Worm (Caenorhabditis elegans) whole organism, young adult: ENCODE results near the gene scly-1.

ENCODE experiments used
- F23B12.7 ChIP-seq: sonication (generic microtip); optimal IDR thresholded peaks from 2 replicates; lab custom pipeline; 2017; ENCODE audit warnings: missing genetic modification characterization, mild to moderate bottlenecking, missing compliant biosample characterization, antibody characterized with exemption, moderate library complexity; ENCODE audit not compliant: insufficient read depth
- F37B4.10 ChIP-seq: fragments of 200-800 bp; sonication (Bioruptor generic); IDR thresholded peaks from 2 replicates; pipeline ENCODE4 v1.3.6; 2022; ENCODE audit warnings: missing genetic modification characterization, missing compliant biosample characterization
- F57C9.4 ChIP-seq: sonication (generic microtip); optimal IDR thresholded peaks from 2 replicates; lab custom pipeline; 2017; ENCODE audit warnings: mild to moderate bottlenecking, missing genetic modification characterization, missing compliant biosample characterization
- K11D2.4 ChIP-seq: fragments of 200-800 bp; sonication (Bioruptor generic); IDR thresholded peaks from 2 replicates; pipeline ENCODE4 v1.3.6; 2022; ENCODE audit warnings: missing genetic modification reagents, missing genetic modification characterization, missing compliant biosample characterization
- T07F8.4 ChIP-seq: sonication (generic microtip); optimal IDR thresholded peaks from 2 replicates; lab custom pipeline; 2016; ENCODE audit warnings: mild to moderate bottlenecking, missing genetic modification characterization, moderate library complexity, missing compliant biosample characterization
- Y53F4B.3 ChIP-seq: fragments of 200-800 bp; sonication (Bioruptor generic); IDR thresholded peaks from 2 replicates; pipeline ENCODE4 v1.3.6; 2022; ENCODE audit warnings: missing genetic modification reagents, missing genetic modification characterization, missing compliant biosample characterization
- Y95B8A.8 ChIP-seq: fragments of 200-800 bp; sonication (Bioruptor generic); IDR thresholded peaks from 2 replicates; pipeline ENCODE4 v1.3.6; 2022; ENCODE audit warnings: missing genetic modification reagents, missing genetic modification characterization, missing compliant biosample characterization
- akir-1 ChIP-seq: fragments of 200-800 bp; sonication (Bioruptor generic); optimal IDR thresholded peaks from 2 replicates; lab custom pipeline; 2018; ENCODE audit warnings: mild to moderate bottlenecking, missing genetic modification characterization, moderate library complexity, missing compliant biosample characterization
- athp-1 ChIP-seq: sonication (generic microtip); optimal IDR thresholded peaks from 2 replicates; lab custom pipeline; 2017; ENCODE audit warnings: mild to moderate bottlenecking, missing genetic modification characterization, missing compliant biosample characterization
- ceh-40 ChIP-seq: fragments of 200-800 bp; sonication (Bioruptor generic); IDR thresholded peaks from 2 replicates; pipeline ENCODE4 v1.3.6; 2022; ENCODE audit warnings: missing genetic modification characterization, missing compliant biosample characterization
- ceh-58 ChIP-seq: fragments of 200-800 bp; sonication (Bioruptor generic); IDR thresholded peaks from 2 replicates; pipeline ENCODE4 v1.3.6; 2022; ENCODE audit warnings: missing genetic modification characterization, missing compliant biosample characterization
- ceh-79 ChIP-seq: sonication (generic microtip); optimal IDR thresholded peaks from 2 replicates; lab custom pipeline; 2017; ENCODE audit warnings: mild to moderate bottlenecking, missing genetic modification characterization, missing compliant biosample characterization
- ceh-91 ChIP-seq: fragments of 200-800 bp; sonication (Bioruptor generic); IDR thresholded peaks from 2 replicates; pipeline ENCODE4 v1.3.6; 2022; ENCODE audit warnings: missing genetic modification reagents, missing genetic modification characterization, missing compliant biosample characterization
- egl-18 ChIP-seq: fragments of 200-800 bp; sonication (Bioruptor generic); IDR thresholded peaks from 2 replicates; pipeline ENCODE4 v1.3.6; 2022; ENCODE audit warnings: missing genetic modification reagents, missing genetic modification characterization, missing compliant biosample characterization
- fkh-3 ChIP-seq: sonication (generic microtip); optimal IDR thresholded peaks from 2 replicates; lab custom pipeline; 2016; ENCODE audit warnings: mild to moderate bottlenecking, missing genetic modification characterization, missing compliant biosample characterization
- him-1 ChIP-seq: sonication (generic microtip); optimal IDR thresholded peaks from 2 replicates; lab custom pipeline; 2016; ENCODE audit warnings: missing genotype, missing genetic modification reagents, missing genetic modification characterization, missing compliant biosample characterization
- let-607 ChIP-seq, 2 experiments: fragments of 200-800 bp in 1 of 2; sonication (Bioruptor generic) in 1 of 2; sonication (generic microtip) in 1 of 2; optimal IDR thresholded peaks; 2 replicates each; lab custom pipeline; 2016 to 2018; ENCODE audit warnings: mild to moderate bottlenecking in 2 of 2, missing compliant biosample characterization in 2 of 2, missing genetic modification characterization in 2 of 2, moderate library complexity in 2 of 2, missing genotype in 1 of 2
- lin-26 ChIP-seq: fragments of 200-800 bp; sonication (Bioruptor generic); IDR thresholded peaks from 2 replicates; pipeline ENCODE4 v1.3.6; 2022; ENCODE audit warnings: missing genetic modification reagents, missing genetic modification characterization, missing compliant biosample characterization
- lin-54 ChIP-seq: fragments of 200-800 bp; sonication (Bioruptor generic); optimal IDR thresholded peaks from 2 replicates; lab custom pipeline; 2018; ENCODE audit warnings: mild to moderate bottlenecking, missing genetic modification characterization, missing compliant biosample characterization
- lsl-1 ChIP-seq: fragments of 200-800 bp; sonication (Bioruptor generic); optimal IDR thresholded peaks from 2 replicates; lab custom pipeline; 2018; ENCODE audit warnings: mild to moderate bottlenecking, missing genetic modification characterization, moderate library complexity, missing compliant biosample characterization
- mcd-1 ChIP-seq: fragments of 200-800 bp; sonication (Bioruptor generic); IDR thresholded peaks from 2 replicates; pipeline ENCODE4 v1.3.6; 2022; ENCODE audit warnings: missing genetic modification reagents, missing genetic modification characterization, missing compliant biosample characterization
- mxl-1 ChIP-seq: sonication (generic microtip); optimal IDR thresholded peaks from 2 replicates; lab custom pipeline; 2016; ENCODE audit warnings: missing genetic modification characterization, missing compliant biosample characterization
- nfya-1 ChIP-seq: sonication (generic microtip); optimal IDR thresholded peaks from 2 replicates; lab custom pipeline; 2017; ENCODE audit warnings: antibody characterized with exemption, missing compliant biosample characterization, missing genetic modification characterization, borderline replicate concordance; ENCODE audit not compliant: insufficient read depth
- nhr-27 ChIP-seq: fragments of 200-800 bp; sonication (Bioruptor generic); optimal IDR thresholded peaks from 2 replicates; lab custom pipeline; 2018; ENCODE audit warnings: mild to moderate bottlenecking, missing genetic modification characterization, moderate library complexity, missing compliant biosample characterization
- nhr-80 ChIP-seq: sonication (generic microtip); optimal IDR thresholded peaks from 2 replicates; lab custom pipeline; 2016; ENCODE audit warnings: missing genetic modification characterization, missing compliant biosample characterization
- pha-4 ChIP-seq: fragments of 150-350 bp; sonication (generic microtip); optimal IDR thresholded peaks from 2 replicates; lab custom pipeline; 2014; ENCODE audit warnings: missing biosample characterization, missing genetic modification reagents, missing genetic modification characterization
- rec-8 ChIP-seq, 2 experiments: sonication (generic microtip); optimal IDR thresholded peaks; 2 replicates each; lab custom pipeline; 2016; ENCODE audit warnings: mild to moderate bottlenecking in 2 of 2, missing genetic modification characterization in 2 of 2, missing genetic modification reagents in 2 of 2, missing genotype in 2 of 2, missing biosample characterization in 1 of 2, missing compliant biosample characterization in 1 of 2, moderate library complexity in 1 of 2
- repo-1 ChIP-seq: sonication (generic microtip); optimal IDR thresholded peaks from 2 replicates; lab custom pipeline; 2017; ENCODE audit warnings: mild to moderate bottlenecking, missing genetic modification characterization, missing compliant biosample characterization
- sea-2 ChIP-seq: fragments of 200-800 bp; sonication (Bioruptor generic); IDR thresholded peaks from 2 replicates; pipeline ENCODE4 v1.3.6; 2022; ENCODE audit warnings: missing genetic modification characterization, missing compliant biosample characterization
- snpc-4 ChIP-seq, 5 experiments: fragments of 150-350 bp in 1 of 5; sonication (generic microtip) in 4 of 5; optimal IDR thresholded peaks; 2 replicates each; lab custom pipeline; 2014 to 2018; ENCODE audit warnings: missing genetic modification characterization in 5 of 5, missing biosample characterization in 3 of 5, antibody characterized with exemption in 2 of 5, mild to moderate bottlenecking in 2 of 5, missing compliant biosample characterization in 2 of 5, missing genotype in 2 of 5, moderate library complexity in 2 of 5, missing genetic modification reagents in 1 of 5
- unc-130 ChIP-seq: sonication (generic microtip); optimal IDR thresholded peaks from 2 replicates; lab custom pipeline; 2016; ENCODE audit warnings: missing genetic modification reagents, missing genetic modification characterization, missing compliant biosample characterization
- ztf-25 ChIP-seq: fragments of 200-800 bp; sonication (Bioruptor generic); IDR thresholded peaks from 2 replicates; pipeline ENCODE4 v1.3.6; 2022; ENCODE audit warnings: missing genetic modification reagents, missing genetic modification characterization, missing compliant biosample characterization
- ztf-6 ChIP-seq: fragments of 200-800 bp; sonication (Bioruptor generic); IDR thresholded peaks from 2 replicates; pipeline ENCODE4 v1.3.6; 2022; ENCODE audit warnings: missing genetic modification reagents, missing genetic modification characterization, missing compliant biosample characterization

Gene scly-1

ce11 chrII:6292527-6292926 is 11.6 kb upstream of the scly-1 start, which contains the start of gene nyn-3:
TSS of gene nyn-3 (minus strand) at chrII:6292627.
- TF ChIP-seq egl-18 (GFP tag; lab: Robert Waterston, UW) (no peak), unc-130 (GFP tag; lab: Kevin White, UChicago) (no peak), snpc-4 (GFP tag; optimal IDR thresholded peaks at IDR 0.05; lab: Kevin White, UChicago) (no peak), snpc-4 (tag; optimal IDR thresholded peaks at IDR 0.05; lab: Kevin White, UChicago) (no peak), Y53F4B.3 (GFP tag; lab: Robert Waterston, UW) (no peak), mcd-1 (no peak), T07F8.4 (tag; lab: Kevin White, UChicago) (no peak), ceh-40 (GFP tag; lab: Robert Waterston, UW) (no peak), K11D2.4 (no peak), akir-1 (GFP tag; lab: Kevin White, UChicago) (no peak), ceh-58 (GFP tag; lab: Robert Waterston, UW) (no peak), ztf-25 (GFP tag; lab: Robert Waterston, UW) (no peak), sea-2 (GFP tag; lab: Robert Waterston, UW) (no peak), nhr-27 (tag; lab: Kevin White, UChicago) (no peak), F57C9.4 (tag; lab: Kevin White, UChicago) (no peak), pha-4 (tag; lab: Kevin White, UChicago) (no peak), lin-54 (no peak), ceh-79 (no peak), nhr-80 (tag; lab: Kevin White, UChicago) (no peak)

ce11 chrII:6290047-6290582 is 9.2 kb upstream of the scly-1 start, which contains the start of gene upb-1:
TSS of gene upb-1 (minus strand) at chrII:6290097.
- TF ChIP-seq K11D2.4, result no peak
- TF ChIP-seq lsl-1, result no peak
- TF ChIP-seq Y95B8A.8 (GFP tag; lab: Robert Waterston, UW), result no peak
- TF ChIP-seq F37B4.10 (GFP tag; lab: Robert Waterston, UW), result no peak
- no peak for TF ChIP-seq rec-8 (tag; optimal IDR thresholded peaks at IDR 0.05; lab: Kevin White, UChicago)
- TF ChIP-seq nhr-80 (tag; lab: Kevin White, UChicago), result peak; percentile 32
- TF ChIP-seq, all 124 proteins: peak for 1

ce11 chrII:6288104-6288503 is 7.2 kb upstream of the scly-1 start:
- TF ChIP-seq repo-1 (no peak), mxl-1 (tag; lab: Kevin White, UChicago) (no peak), fkh-3 (tag; lab: Kevin White, UChicago) (no peak), lin-26 (GFP tag; lab: Robert Waterston, UW) (no peak), ztf-6 (GFP tag; lab: Robert Waterston, UW) (no peak), F23B12.7 (tag; lab: Kevin White, UChicago) (no peak), let-607 (tag; optimal IDR thresholded peaks at IDR 0.05; lab: Kevin White, UChicago) (no peak), ceh-58 (GFP tag; lab: Robert Waterston, UW) (no peak), him-1 (tag; lab: Kevin White, UChicago) (no peak), akir-1 (GFP tag; lab: Kevin White, UChicago) (no peak), ceh-91 (GFP tag; lab: Robert Waterston, UW) (no peak), nfya-1 (tag; lab: Kevin White, UChicago) (no peak), nhr-80 (tag; lab: Kevin White, UChicago) (no peak), athp-1 (no peak)
